Worm (Caenorhabditis elegans): ENCODE data around the gene F26C11.3.

F26C11.3 gene

ce11 chrII:9904459-9904858 lies 10.4 kb downstream of the F26C11.3 start:
- TF ChIP-seq unc-62 (GFP tag; optimal IDR thresholded peaks at IDR 0.05 in 1 of 2) = peak in 1 of 2 experiments; percentile 97
- TF ChIP-seq unc-62 (tag; optimal IDR thresholded peaks at IDR 0.05) = no peak
- TF ChIP-seq R02D3.7 (tag; optimal IDR thresholded peaks at IDR 0.05) = no peak

ce11 chrII:9900276-9900675 lies 14.6 kb downstream of the F26C11.3 start, which contains the start of gene unc-4:
Gene unc-4, minus strand, starts transcription at chrII:9900376.
- no peak for TF ChIP-seq dmd-8 (GFP tag; IDR thresholded peaks at IDR 0.05)
- no peak for TF ChIP-seq zfp-2 (tag; optimal IDR thresholded peaks at IDR 0.05)
- TF ChIP-seq ceh-44 (GFP tag; IDR thresholded peaks at IDR 0.05) = no peak
- TF ChIP-seq ama-1 (optimal IDR thresholded peaks at IDR 0.05) = no peak
- no peak for TF ChIP-seq nhr-41 (GFP tag; IDR thresholded peaks at IDR 0.05)
- TF ChIP-seq daf-19 (GFP tag; conservative IDR thresholded peaks at IDR 0.05) = no peak
- no peak for TF ChIP-seq dmd-9 (GFP tag; IDR thresholded peaks at IDR 0.05)
- no peak for TF ChIP-seq ceh-82 (tag; optimal IDR thresholded peaks at IDR 0.05)
- TF ChIP-seq zag-1 (tag; optimal IDR thresholded peaks at IDR 0.05) = no peak
- no peak for TF ChIP-seq ZK546.5 (tag; optimal IDR thresholded peaks at IDR 0.05)
- no peak for TF ChIP-seq Y75B8A.6 (GFP tag; IDR thresholded peaks at IDR 0.05)
- TF ChIP-seq Y48G9A.11 (GFP tag; IDR thresholded peaks at IDR 0.05) = no peak
- TF ChIP-seq lin-13 (GFP tag; optimal IDR thresholded peaks at IDR 0.05) = no peak
- TF ChIP-seq hif-1 (tag; optimal IDR thresholded peaks at IDR 0.05) = no peak

ce11 chrII:9898744-9899143 lies 16.2 kb downstream of the F26C11.3 start:
- peak; percentile 91 for TF ChIP-seq aha-1 (tag)
- no peak for TF ChIP-seq cey-2 (tag; optimal IDR thresholded peaks at IDR 0.05; ENCODE audit: borderline replicate concordance, insufficient read depth)

ce11 chrII:9895173-9895572 lies 19.7 kb downstream of the F26C11.3 start:
- TF ChIP-seq nhr-25 (tag; optimal IDR thresholded peaks at IDR 0.05; ENCODE audit: borderline replicate concordance, insufficient read depth) = no peak
- TF ChIP-seq zip-11 (GFP tag; IDR thresholded peaks at IDR 0.05) = no peak
- TF ChIP-seq php-3 (GFP tag; IDR thresholded peaks at IDR 0.05) = peak; percentile 95
- TF ChIP-seq arid-1 (GFP tag; conservative IDR thresholded peaks at IDR 0.05) = no peak
- no peak for TF ChIP-seq ZK546.5 (tag; optimal IDR thresholded peaks at IDR 0.05)
- TF ChIP-seq ceh-20 (GFP tag; IDR thresholded peaks at IDR 0.05) = no peak
- TF ChIP-seq ctbp-1 (GFP tag; IDR thresholded peaks at IDR 0.05) = no peak
- TF ChIP-seq tag-97 (GFP tag; IDR thresholded peaks at IDR 0.05) = no peak
- no peak for TF ChIP-seq lim-7 (GFP tag; IDR thresholded peaks at IDR 0.05)
- no peak for TF ChIP-seq daf-16 (GFP tag; optimal IDR thresholded peaks at IDR 0.05)
- TF ChIP-seq daf-16 (tag; optimal IDR thresholded peaks at IDR 0.05) = peak; percentile 65
- TF ChIP-seq lin-39 (tag; optimal IDR thresholded peaks at IDR 0.05) = no peak
- no peak for TF ChIP-seq rbr-2 (tag; optimal IDR thresholded peaks at IDR 0.05)
- TF ChIP-seq zag-1 (tag; optimal IDR thresholded peaks at IDR 0.05) = no peak
- no peak for TF ChIP-seq ztf-11 (tag; optimal IDR thresholded peaks at IDR 0.05)
- no peak for TF ChIP-seq F44E2.7 (GFP tag; IDR thresholded peaks at IDR 0.05)
- no peak for TF ChIP-seq R02D3.7 (tag; optimal IDR thresholded peaks at IDR 0.05)
- no peak for TF ChIP-seq set-16 (GFP tag; IDR thresholded peaks at IDR 0.05)
- TF ChIP-seq Y5F2A.4 (GFP tag; optimal IDR thresholded peaks at IDR 0.05) = no peak
- TF ChIP-seq skn-1 (tag; optimal IDR thresholded peaks at IDR 0.05) = no peak
- TF ChIP-seq snpc-4 (tag; optimal IDR thresholded peaks at IDR 0.05) = no peak
- no peak for TF ChIP-seq ceh-62 (tag; optimal IDR thresholded peaks at IDR 0.05)
- no peak for TF ChIP-seq F10B5.3 (tag; optimal IDR thresholded peaks at IDR 0.05)
- no peak for TF ChIP-seq spr-1 (tag; optimal IDR thresholded peaks at IDR 0.05)
- no peak for TF ChIP-seq lin-1 (GFP tag; IDR thresholded peaks at IDR 0.05)
- no peak for TF ChIP-seq pha-4 (GFP tag; IDR thresholded peaks at IDR 0.05)
- no peak for TF ChIP-seq pha-4 (tag; optimal IDR thresholded peaks at IDR 0.05)
- no peak for TF ChIP-seq dmd-9 (GFP tag; IDR thresholded peaks at IDR 0.05)
- TF ChIP-seq dve-1 (tag; optimal IDR thresholded peaks at IDR 0.05; ENCODE audit: insufficient read depth) = peak; percentile 53
- no peak for TF ChIP-seq daf-8 (GFP tag; IDR thresholded peaks at IDR 0.05)
- no peak for TF ChIP-seq Y48G9A.11 (GFP tag; IDR thresholded peaks at IDR 0.05)
- peak; percentile 47 for TF ChIP-seq dmd-6 (GFP tag; IDR thresholded peaks at IDR 0.05)
- no peak for TF ChIP-seq nhr-48 (tag; optimal IDR thresholded peaks at IDR 0.05)
- TF ChIP-seq pqm-1 (tag; optimal IDR thresholded peaks at IDR 0.05) = peak; percentile 13

Measured in whole organism, L4 larva.